Worm (Caenorhabditis elegans) whole organism, L1 larva: ENCODE measurements around the gene Y57G7A.5.

Source experiments
- aha-1 ChIP-seq: fragments of 150-350 bp; optimal IDR thresholded peaks from 2 replicates; lab custom pipeline; 2014; ENCODE audit warnings: missing biosample characterization, missing genetic modification characterization
- ceh-82 ChIP-seq, 3 experiments: fragments of 150-350 bp in 1 of 3; sonication (generic microtip) in 2 of 3; optimal IDR thresholded peaks; 2 replicates each; lab custom pipeline; 2014 to 2017; ENCODE audit warnings: missing biosample characterization in 3 of 3, missing genetic modification characterization in 3 of 3
- lsy-2 ChIP-seq, 2 experiments: fragments of 150-350 bp; optimal IDR thresholded peaks; 2 replicates each; lab custom pipeline; 2014; ENCODE audit warnings: missing biosample characterization in 2 of 2, missing genetic modification characterization in 2 of 2
- tlp-1 ChIP-seq: fragments of 150-350 bp; optimal IDR thresholded peaks from 2 replicates; lab custom pipeline; 2014; ENCODE audit warnings: missing biosample characterization, missing genetic modification characterization

- no peak for TF ChIP-seq ceh-82 (tag; optimal IDR thresholded peaks at IDR 0.05; lab: Kevin White, UChicago)
- no peak for TF ChIP-seq tlp-1 (tag; lab: Kevin White, UChicago)
- no peak for TF ChIP-seq lsy-2 (tag; optimal IDR thresholded peaks at IDR 0.05; lab: Kevin White, UChicago)
- TF ChIP-seq aha-1, result no peak
Observed at ce11 chrII:1284985-1285384, 9.6 kb upstream of the Y57G7A.5 start.
